Fruit fly (Drosophila melanogaster) whole organism, prepupa: ENCODE results near the gene gpp.

Source experiments
- CG16779 ChIP-seq: fragments of 200-800 bp; sonication (Bioruptor generic); optimal IDR thresholded peaks from 3 replicates; lab custom pipeline; 2017; ENCODE audit warnings: missing biosample characterization, mild to moderate bottlenecking, missing genetic modification characterization
- CG3032 ChIP-seq: fragments of 200-800 bp; optimal IDR thresholded peaks from 2 replicates; lab custom pipeline; 2019; ENCODE audit warnings: missing biosample characterization, mild to moderate bottlenecking, missing genetic modification characterization, moderate library complexity
- CG8119 ChIP-seq: fragments of 200-800 bp; sonication (Bioruptor generic); IDR thresholded peaks from 3 replicates; pipeline ENCODE4 v1.3.6; 2022; ENCODE audit warnings: missing biosample characterization, missing genetic modification characterization
- Smox ChIP-seq: fragments of 200-800 bp; sonication (Bioruptor generic); optimal IDR thresholded peaks from 3 replicates; lab custom pipeline; 2016; ENCODE audit warnings: missing biosample characterization, missing genetic modification characterization

DNA sequence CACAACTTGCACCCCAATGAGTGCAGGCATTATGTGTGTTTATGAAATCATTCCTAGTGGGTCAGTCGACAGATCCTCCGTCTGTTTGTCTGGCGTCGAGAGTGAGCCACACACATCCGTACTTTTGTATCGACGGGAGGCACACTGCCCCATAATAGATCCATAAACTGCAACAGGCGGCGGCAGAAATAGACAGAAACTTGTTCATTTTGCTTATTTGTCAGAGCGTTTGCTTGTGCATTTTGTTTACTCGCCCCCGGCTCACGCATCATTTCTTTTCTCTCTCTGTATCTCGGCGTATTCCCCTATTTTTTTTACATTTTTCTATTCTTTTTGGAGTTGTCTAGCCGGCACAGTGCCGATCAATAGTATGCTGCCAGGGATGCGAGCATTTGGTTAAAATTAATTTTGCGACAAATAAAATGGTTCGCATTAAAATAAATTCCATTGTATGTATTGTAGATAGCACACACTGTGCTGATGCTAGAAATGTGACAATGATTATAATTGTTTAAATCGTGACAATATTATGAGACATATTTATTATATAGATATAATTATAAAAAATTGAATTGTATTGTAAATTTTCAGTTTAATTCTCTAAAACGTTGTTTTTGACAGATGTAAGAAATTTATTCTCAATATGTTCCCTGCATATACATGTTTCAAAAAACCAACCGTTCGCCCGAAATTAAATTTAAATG is 75.2 kb downstream of the gpp start:
- TF ChIP-seq Smox (GFP tag; lab: Kevin White, UChicago) = no peak
- no peak for TF ChIP-seq CG16779 (tag; lab: Kevin White, UChicago)
- no peak for TF ChIP-seq CG8119 (GFP tag; lab: Robert Waterston, UW)
- no peak for TF ChIP-seq CG3032 (tag; lab: Kevin White, UChicago)
